Fruit fly (Drosophila melanogaster) whole organism: ENCODE data around the gene Axs.

Experiments used
- pan ChIP-seq: fragments of >200 bp; optimal IDR thresholded peaks from 2 replicates; lab custom pipeline; 2017
- usp ChIP-seq: fragments of >200 bp; optimal IDR thresholded peaks from 2 replicates; lab custom pipeline; 2017; ENCODE audit warnings: missing biosample characterization, missing genetic modification characterization, mixed read lengths

dm6 chrX:16637594-16638485 is 45.9 kb downstream of the Axs start, which contains the start of gene RpS19a:
- TF ChIP-seq usp (no peak), pan (lab: Kevin White, UChicago) (no peak)
